Fruit fly (Drosophila melanogaster): ENCODE data around the gene ppk27.

Gene ppk27

dm6 chr3L:3763335-3763734 is 8.3 kb upstream of the ppk27 start (continued):
- peak; percentile 71 for TF ChIP-seq Med (GFP tag)
- 0 out of 2 replicates have a peak, but pooled peaks have one; percentile 4 for TF ChIP-seq amos (GFP tag; IDR thresholded peaks at IDR 0.05; ENCODE audit: partially characterized antibody)
- no peak for TF ChIP-seq CG6791 (GFP tag; IDR thresholded peaks at IDR 0.05; ENCODE audit: partially characterized antibody)
- 0 out of 3 replicates have a peak, but pooled peaks have one; percentile 2 for TF ChIP-seq sr (GFP tag; IDR thresholded peaks at IDR 0.05)
- TF ChIP-seq sima (GFP tag; optimal IDR thresholded peaks at IDR 0.05) = no peak
- TF ChIP-seq gsb (GFP tag; IDR thresholded peaks at IDR 0.05) = no peak
- no peak for TF ChIP-seq bbx (GFP tag; IDR thresholded peaks at IDR 0.05; ENCODE audit: partially characterized antibody)
- no peak for TF ChIP-seq CG1792 (GFP tag; optimal IDR thresholded peaks at IDR 0.05)
- TF ChIP-seq CG5180 (GFP tag; optimal IDR thresholded peaks at IDR 0.05) = no peak
- TF ChIP-seq CG17829 (tag; optimal IDR thresholded peaks at IDR 0.05) = no peak
- TF ChIP-seq CG3163 (GFP tag; optimal IDR thresholded peaks at IDR 0.05) = peak; percentile 42
- no peak for TF ChIP-seq CG12071 (GFP tag; optimal IDR thresholded peaks at IDR 0.05)
- no peak for TF ChIP-seq crc (GFP tag; optimal IDR thresholded peaks at IDR 0.05)
- TF ChIP-seq unpg (GFP tag; optimal IDR thresholded peaks at IDR 0.05) = no peak
- TF ChIP-seq Atf-2 (GFP tag; optimal IDR thresholded peaks at IDR 0.05) = no peak
- no peak for TF ChIP-seq fd3F (GFP tag; optimal IDR thresholded peaks at IDR 0.05)
- TF ChIP-seq H15 (GFP tag; IDR thresholded peaks at IDR 0.05) = no peak
- TF ChIP-seq cg (GFP tag; optimal IDR thresholded peaks at IDR 0.05) = no peak
- TF ChIP-seq danr (GFP tag; IDR thresholded peaks at IDR 0.05) = no peak
- no peak for TF ChIP-seq ind (GFP tag; optimal IDR thresholded peaks at IDR 0.05)

- TF ChIP-seq gem (tag; optimal IDR thresholded peaks at IDR 0.05) (peak; percentile 45), cato (GFP tag; optimal IDR thresholded peaks at IDR 0.05; ENCODE audit: borderline replicate concordance) (no peak), peb (GFP tag; IDR thresholded peaks at IDR 0.05) (no peak), CG30431 (GFP tag; optimal IDR thresholded peaks at IDR 0.05) (no peak), zfh1 (GFP tag; IDR thresholded peaks at IDR 0.05) (peak; percentile 46; the same call in 1 of the 3 replicates), CG14860 (GFP tag; IDR thresholded peaks at IDR 0.05; ENCODE audit: partially characterized antibody) (no peak), croc (GFP tag; conservative IDR thresholded peaks at IDR 0.05) (no peak), CG12155 (GFP tag; optimal IDR thresholded peaks at IDR 0.05) (peak; percentile 7), tna (GFP tag; IDR thresholded peaks at IDR 0.05; ENCODE audit: partially characterized antibody) (no peak), disco-r (GFP tag; optimal IDR thresholded peaks at IDR 0.05) (peak; percentile 14), HHEX (GFP tag; optimal IDR thresholded peaks at IDR 0.05) (no peak), CG8359 (GFP tag; optimal IDR thresholded peaks at IDR 0.05; ENCODE audit: borderline replicate concordance) (no peak), CG12219 (GFP tag; optimal IDR thresholded peaks at IDR 0.05) (no peak), usp (GFP tag; optimal IDR thresholded peaks at IDR 0.05) (no peak), Nf-YB (GFP tag; optimal IDR thresholded peaks at IDR 0.05) (peak; percentile 15), Vsx1 (GFP tag; optimal IDR thresholded peaks at IDR 0.05) (no peak), zen2 (GFP tag; IDR thresholded peaks at IDR 0.05; ENCODE audit: partially characterized antibody) (no peak), Taf1 (GFP tag; IDR thresholded peaks at IDR 0.05) (no peak), ara (GFP tag; IDR thresholded peaks at IDR 0.05) (no peak), Xbp1 (GFP tag; optimal IDR thresholded peaks at IDR 0.05) (peak; percentile 9), BtbVII (GFP tag; optimal IDR thresholded peaks at IDR 0.05) (peak; percentile 20), HmgD (GFP tag; optimal IDR thresholded peaks at IDR 0.05) (no peak), dimm (GFP tag; IDR thresholded peaks at IDR 0.05) (no peak), CG6272 (GFP tag; IDR thresholded peaks at IDR 0.05) (no peak), Lim3 (GFP tag; IDR thresholded peaks at IDR 0.05) (no peak), CG11398 (GFP tag; optimal IDR thresholded peaks at IDR 0.05) (peak; percentile 10), Med (GFP tag) (peak; percentile 80), CG7357 (GFP tag; IDR thresholded peaks at IDR 0.05) (0 out of 3 replicates have a peak, but pooled peaks have one; percentile 18), CG11456 (GFP tag; IDR thresholded peaks at IDR 0.05) (peak; percentile 69), Hey (tag; optimal IDR thresholded peaks at IDR 0.05) (no peak), CG9932 (GFP tag; IDR thresholded peaks at IDR 0.05) (peak; percentile 74)
Observed at dm6 chr3L:3760395-3760997, 5.5 kb upstream of the ppk27 start.
